Fruit fly (Drosophila melanogaster): ENCODE data around the gene Naprt.

The Naprt gene

DNA sequence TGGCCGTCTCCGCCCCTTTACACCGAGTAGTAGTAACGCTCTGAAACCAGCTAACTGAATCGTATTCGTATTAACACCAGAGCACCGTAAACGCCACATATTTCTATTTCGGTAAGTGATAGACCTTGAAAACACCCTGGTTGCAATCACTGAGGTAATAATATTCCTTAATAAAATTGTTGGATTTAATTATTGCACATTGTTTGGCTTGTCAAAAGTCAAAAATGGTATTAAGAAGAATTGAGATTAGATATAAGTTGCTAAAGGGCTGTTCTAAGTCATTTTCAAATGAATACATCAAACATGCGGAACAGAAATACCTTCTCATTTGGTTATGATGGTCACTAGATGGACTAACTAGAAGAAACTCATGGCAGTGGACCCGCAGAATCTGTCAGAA lies 20.9 kb upstream of the Naprt start (continued):
- TF ChIP-seq D (optimal IDR thresholded peaks at IDR 0.05) = no peak
- no peak for TF ChIP-seq D (GFP tag; optimal IDR thresholded peaks at IDR 0.05)
- TF ChIP-seq jumu (GFP tag; optimal IDR thresholded peaks at IDR 0.05) = peak; percentile 20
- TF ChIP-seq ham (GFP tag; IDR thresholded peaks at IDR 0.05) = no peak
- no peak for TF ChIP-seq CG8089 (GFP tag; optimal IDR thresholded peaks at IDR 0.05)
- TF ChIP-seq CG18619 (GFP tag; optimal IDR thresholded peaks at IDR 0.05) = no peak
- TF ChIP-seq Atf-2 (GFP tag; optimal IDR thresholded peaks at IDR 0.05) = no peak
- no peak for TF ChIP-seq CG6175 (GFP tag; IDR thresholded peaks at IDR 0.05)
- no peak for TF ChIP-seq salm (tag; optimal IDR thresholded peaks at IDR 0.05)
- TF ChIP-seq maf-S (GFP tag; optimal IDR thresholded peaks at IDR 0.05) = no peak
- TF ChIP-seq lmd (GFP tag; IDR thresholded peaks at IDR 0.05) = peak; percentile 45
- TF ChIP-seq CG10274 (GFP tag; optimal IDR thresholded peaks at IDR 0.05) = no peak
- TF ChIP-seq ap (GFP tag; IDR thresholded peaks at IDR 0.05) = no peak
- TF ChIP-seq slou (GFP tag; optimal IDR thresholded peaks at IDR 0.05) = no peak
- TF ChIP-seq hbn (GFP tag; IDR thresholded peaks at IDR 0.05; ENCODE audit: partially characterized antibody) = no peak
- TF ChIP-seq Gug (GFP tag; IDR thresholded peaks at IDR 0.05) = no peak
- TF ChIP-seq CG15696 (tag; optimal IDR thresholded peaks at IDR 0.05) = no peak
- TF ChIP-seq cg (GFP tag; optimal IDR thresholded peaks at IDR 0.05) = no peak
- TF ChIP-seq so (GFP tag; IDR thresholded peaks at IDR 0.05) = no peak
- TF ChIP-seq CG31224 (GFP tag; IDR thresholded peaks at IDR 0.05) = no peak
- TF ChIP-seq CG16813 (GFP tag; IDR thresholded peaks at IDR 0.05; ENCODE audit: partially characterized antibody) = no peak
- TF ChIP-seq Xbp1 (GFP tag; optimal IDR thresholded peaks at IDR 0.05) = no peak
- TF ChIP-seq ftz-f1 (GFP tag; optimal IDR thresholded peaks at IDR 0.05) = no peak
- TF ChIP-seq CG34224 (GFP tag; IDR thresholded peaks at IDR 0.05; ENCODE audit: partially characterized antibody) = no peak
- TF ChIP-seq yki (optimal IDR thresholded peaks at IDR 0.05) = no peak
- TF ChIP-seq trh (GFP tag; optimal IDR thresholded peaks at IDR 0.05) = no peak
- peak; percentile 42 for TF ChIP-seq CG12391 (tag; optimal IDR thresholded peaks at IDR 0.05)
- TF ChIP-seq CG10979 (tag; optimal IDR thresholded peaks at IDR 0.05) = peak; percentile 48
- no peak for TF ChIP-seq cwo (GFP tag; optimal IDR thresholded peaks at IDR 0.05)
- TF ChIP-seq sens (GFP tag) = peak; percentile 60
- no peak for TF ChIP-seq Hsf (GFP tag; optimal IDR thresholded peaks at IDR 0.05)
- no peak for TF ChIP-seq zfh1 (GFP tag; IDR thresholded peaks at IDR 0.05)
- TF ChIP-seq CG5245 (GFP tag; optimal IDR thresholded peaks at IDR 0.05) = no peak
- TF ChIP-seq CG13624 (GFP tag; optimal IDR thresholded peaks at IDR 0.05) = no peak
- TF ChIP-seq CG15073 (GFP tag; optimal IDR thresholded peaks at IDR 0.05) = no peak
- TF ChIP-seq Abd-B (GFP tag; optimal IDR thresholded peaks at IDR 0.05) = no peak
- TF ChIP-seq Nf-YB (GFP tag; optimal IDR thresholded peaks at IDR 0.05) = no peak
- no peak for TF ChIP-seq Mrtf (GFP tag; IDR thresholded peaks at IDR 0.05)
- no peak for TF ChIP-seq CG1024 (GFP tag; IDR thresholded peaks at IDR 0.05)
- TF ChIP-seq psq (GFP tag; optimal IDR thresholded peaks at IDR 0.05) = no peak
- TF ChIP-seq chn (GFP tag; optimal IDR thresholded peaks at IDR 0.05) = peak; percentile 8
- TF ChIP-seq dysf (GFP tag; IDR thresholded peaks at IDR 0.05) = peak; percentile 37; the same call in 1 of the 3 replicates
- no peak for TF ChIP-seq Sox100B (GFP tag; optimal IDR thresholded peaks at IDR 0.05)
- no peak for TF ChIP-seq MBD-R2 (GFP tag; IDR thresholded peaks at IDR 0.05)
- TF ChIP-seq CG12219 (GFP tag; optimal IDR thresholded peaks at IDR 0.05) = no peak
- TF ChIP-seq ERR (GFP tag; optimal IDR thresholded peaks at IDR 0.05) = no peak
- TF ChIP-seq sim (GFP tag; IDR thresholded peaks at IDR 0.05) = no peak
- TF ChIP-seq CG12104 (GFP tag; optimal IDR thresholded peaks at IDR 0.05) = no peak
- no peak for TF ChIP-seq prd (optimal IDR thresholded peaks at IDR 0.05)
- TF ChIP-seq prd (GFP tag; IDR thresholded peaks at IDR 0.05) = peak; percentile 33; the same call in 1 of the 3 replicates
- no peak for TF ChIP-seq dimm (GFP tag; IDR thresholded peaks at IDR 0.05)
- TF ChIP-seq CG3995 (GFP tag; optimal IDR thresholded peaks at IDR 0.05) = no peak
- TF ChIP-seq gsb-n (tag; optimal IDR thresholded peaks at IDR 0.05) = peak; percentile 44
- TF ChIP-seq CG4617 (GFP tag; optimal IDR thresholded peaks at IDR 0.05; ENCODE audit: borderline replicate concordance) = no peak
